Fruit fly (Drosophila melanogaster): ENCODE data around the gene rst.

Gene rst

DNA sequence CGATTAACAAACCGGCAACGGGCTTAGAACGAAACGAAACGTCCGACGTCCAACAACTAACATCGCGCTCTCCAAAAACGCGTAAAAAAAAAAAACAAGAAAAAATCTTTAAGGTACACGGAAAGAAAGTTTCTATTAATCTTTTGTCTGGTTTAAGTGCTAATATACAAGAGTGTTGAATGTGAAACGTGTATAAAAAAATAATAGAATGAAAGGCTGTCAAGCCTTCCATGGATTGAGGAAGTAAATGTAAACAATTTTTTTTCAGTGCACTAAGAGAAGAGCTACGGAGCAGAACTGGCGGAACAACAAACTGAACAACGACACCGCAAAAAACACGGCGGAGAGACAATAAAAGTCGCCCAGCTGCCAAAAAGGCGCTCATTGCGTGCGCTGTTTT, 53.9 kb downstream of the rst start, which contains the start of gene CG3588 (continued):
- TF ChIP-seq chn (GFP tag; optimal IDR thresholded peaks at IDR 0.05) (peak; percentile 36), CG12236 (GFP tag; optimal IDR thresholded peaks at IDR 0.05) (no peak), grau (tag; optimal IDR thresholded peaks at IDR 0.05) (peak; percentile 71), CG16779 (GFP tag; IDR thresholded peaks at IDR 0.05) (peak; percentile 78), vfl (GFP tag; optimal IDR thresholded peaks at IDR 0.05) (peak; percentile 66), Dek (tag; optimal IDR thresholded peaks at IDR 0.05) (peak; percentile 69), Pdp1 (GFP tag; optimal IDR thresholded peaks at IDR 0.05) (peak in 1 of 2 experiments; percentile 65), psq (GFP tag; optimal IDR thresholded peaks at IDR 0.05) (no peak), NFAT (GFP tag; IDR thresholded peaks at IDR 0.05) (peak; percentile 85), CG18262 (tag; optimal IDR thresholded peaks at IDR 0.05) (peak; percentile 34), CG6854 (GFP tag; optimal IDR thresholded peaks at IDR 0.05) (peak; percentile 60), CG14050 (GFP tag; IDR thresholded peaks at IDR 0.05) (peak; percentile 59; the same call in 2 of the 3 replicates), exex (tag; optimal IDR thresholded peaks at IDR 0.05) (no peak), gt (GFP tag; IDR thresholded peaks at IDR 0.05) (no peak), shn (GFP tag; optimal IDR thresholded peaks at IDR 0.05) (peak; percentile 22), oc (tag; optimal IDR thresholded peaks at IDR 0.05) (peak; percentile 2), CG18764 (GFP tag; optimal IDR thresholded peaks at IDR 0.05) (peak; percentile 18), CG31365 (tag; optimal IDR thresholded peaks at IDR 0.05) (peak; percentile 20), CG12104 (GFP tag; optimal IDR thresholded peaks at IDR 0.05) (peak; percentile 19), Atf-2 (GFP tag; optimal IDR thresholded peaks at IDR 0.05) (peak; percentile 61), bcd (GFP tag; optimal IDR thresholded peaks at IDR 0.05) (peak; percentile 68), CG4820 (GFP tag; optimal IDR thresholded peaks at IDR 0.05) (peak; percentile 33), nerfin-1 (tag; optimal IDR thresholded peaks at IDR 0.05) (no peak), da (GFP tag; optimal IDR thresholded peaks at IDR 0.05) (no peak), Myb (GFP tag; optimal IDR thresholded peaks at IDR 0.05) (peak; percentile 58), Dip2 (GFP tag; IDR thresholded peaks at IDR 0.05) (no peak), CG7928 (GFP tag; optimal IDR thresholded peaks at IDR 0.05) (no peak), CG12942 (GFP tag; optimal IDR thresholded peaks at IDR 0.05) (peak; percentile 16), Scr (GFP tag; IDR thresholded peaks at IDR 0.05; ENCODE audit: partially characterized antibody) (no peak), Deaf1 (tag; optimal IDR thresholded peaks at IDR 0.05) (peak; percentile 25), dpn (GFP tag; optimal IDR thresholded peaks at IDR 0.05) (peak; percentile 55 to 71), CG4328 (GFP tag; optimal IDR thresholded peaks at IDR 0.05) (no peak), CG12219 (GFP tag; optimal IDR thresholded peaks at IDR 0.05) (peak; percentile 43), Ets97D (GFP tag; optimal IDR thresholded peaks at IDR 0.05) (peak; percentile 24), CG1602 (GFP tag; optimal IDR thresholded peaks at IDR 0.05) (peak; percentile 55), YL-1 (GFP tag; optimal IDR thresholded peaks at IDR 0.05) (no peak), Hr51 (GFP tag; optimal IDR thresholded peaks at IDR 0.05) (peak; percentile 40 to 64), CG10462 (GFP tag; optimal IDR thresholded peaks at IDR 0.05) (peak; percentile 23), CG3407 (GFP tag; optimal IDR thresholded peaks at IDR 0.05) (no peak), cato (GFP tag; optimal IDR thresholded peaks at IDR 0.05; ENCODE audit: borderline replicate concordance) (no peak), CG7745 (tag; optimal IDR thresholded peaks at IDR 0.05) (no peak), Doc3 (GFP tag; IDR thresholded peaks at IDR 0.05; ENCODE audit: partially characterized antibody) (no peak), Meics (GFP tag; optimal IDR thresholded peaks at IDR 0.05) (peak; percentile 81), usp (GFP tag; optimal IDR thresholded peaks at IDR 0.05) (no peak), odd (GFP tag; optimal IDR thresholded peaks at IDR 0.05) (peak; percentile 48), CG15514 (GFP tag; optimal IDR thresholded peaks at IDR 0.05) (peak; percentile 64), Oli (tag; optimal IDR thresholded peaks at IDR 0.05) (peak; percentile 65), gcm (GFP tag; optimal IDR thresholded peaks at IDR 0.05) (no peak), CG32532 (GFP tag; IDR thresholded peaks at IDR 0.05) (peak; percentile 92), CG3726 (GFP tag; IDR thresholded peaks at IDR 0.05) (no peak), CG31388 (GFP tag; optimal IDR thresholded peaks at IDR 0.05) (no peak)

Data from whole organism, embryonic.